Worm (Caenorhabditis elegans): ENCODE data around the gene F46G10.1.

- TF ChIP-seq pha-2 (tag; optimal IDR thresholded peaks at IDR 0.05) (no peak), dve-1 (tag; optimal IDR thresholded peaks at IDR 0.05) (no peak), sox-2 (GFP tag; IDR thresholded peaks at IDR 0.05) (no peak), che-1 (tag; optimal IDR thresholded peaks at IDR 0.05) (no peak), nfya-1 (tag; optimal IDR thresholded peaks at IDR 0.05) (no peak), ceh-2 (tag; optimal IDR thresholded peaks at IDR 0.05) (no peak)
These were observed 44.3 kb downstream of the F46G10.1 start, which contains the start of gene cyp-14A1 for ce11 chrX:13267230-13267629.
